Worm (Caenorhabditis elegans): Measurements from ENCODE around the gene B0281.4.

- TF ChIP-seq hlh-1 (tag; optimal IDR thresholded peaks at IDR 0.05) (no peak), M03D4.4 (tag; optimal IDR thresholded peaks at IDR 0.05) (no peak), elt-3 (tag; optimal IDR thresholded peaks at IDR 0.05) (no peak), nhr-28 (tag; optimal IDR thresholded peaks at IDR 0.05) (no peak), snpc-4 (tag; optimal IDR thresholded peaks at IDR 0.05) (no peak), ham-2 (GFP tag; optimal IDR thresholded peaks at IDR 0.05) (no peak), unc-62 (GFP tag; optimal IDR thresholded peaks at IDR 0.05) (no peak), bed-3 (GFP tag; optimal IDR thresholded peaks at IDR 0.05) (no peak), pha-4 (tag; optimal IDR thresholded peaks at IDR 0.05) (no peak)
Measured at ce11 chrII:2304575-2304974, 5.9 kb upstream of the B0281.4 start.
